Worm (Caenorhabditis elegans): ENCODE results near the gene T07C12.10.
A peak's percentile ranks its signal among the peaks of the same experiment; 100 is the strongest.

Gene T07C12.10

DNA sequence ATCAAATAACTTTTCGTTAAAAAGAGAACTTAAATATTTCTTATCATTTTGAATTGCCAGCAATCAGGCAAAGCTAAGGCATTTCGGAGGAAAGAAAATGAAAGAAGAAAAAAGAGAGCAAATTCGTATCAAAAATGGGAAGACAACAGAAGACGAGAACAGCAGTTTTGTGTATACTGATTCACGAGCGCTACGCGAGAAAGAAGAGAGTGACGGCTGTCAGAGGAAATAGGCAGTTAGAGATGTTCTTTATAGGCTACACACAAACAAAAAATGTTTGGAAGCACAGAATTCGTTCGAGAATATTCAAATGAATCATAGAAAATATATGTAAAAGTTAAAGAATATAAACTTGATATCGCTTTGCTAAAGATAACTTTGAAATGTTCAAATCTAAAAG, 24.5 kb upstream of the T07C12.10 start:
- TF ChIP-seq tbx-2 (tag; optimal IDR thresholded peaks at IDR 0.05) (no peak), nhr-11 (tag; optimal IDR thresholded peaks at IDR 0.05) (peak; percentile 57), nhr-19 (GFP tag; conservative IDR thresholded peaks at IDR 0.05) (no peak), elt-2 (tag; optimal IDR thresholded peaks at IDR 0.05) (peak; percentile 32), lin-14 (GFP tag; optimal IDR thresholded peaks at IDR 0.05) (peak; percentile 39), ets-5 (GFP tag; IDR thresholded peaks at IDR 0.05) (no peak), nhr-85 (tag) (no peak), lsy-2 (tag; optimal IDR thresholded peaks at IDR 0.05) (peak in 1 of 2 experiments; percentile 7), unc-98 (GFP tag; IDR thresholded peaks at IDR 0.05) (no peak), mep-1 (tag; optimal IDR thresholded peaks at IDR 0.05) (peak; percentile 33), snu-23 (GFP tag; optimal IDR thresholded peaks at IDR 0.05) (peak; percentile 17), nhr-90 (tag; optimal IDR thresholded peaks at IDR 0.05; ENCODE audit: poor library complexity) (no peak), nhr-84 (tag; optimal IDR thresholded peaks at IDR 0.05) (no peak)

DNA sequence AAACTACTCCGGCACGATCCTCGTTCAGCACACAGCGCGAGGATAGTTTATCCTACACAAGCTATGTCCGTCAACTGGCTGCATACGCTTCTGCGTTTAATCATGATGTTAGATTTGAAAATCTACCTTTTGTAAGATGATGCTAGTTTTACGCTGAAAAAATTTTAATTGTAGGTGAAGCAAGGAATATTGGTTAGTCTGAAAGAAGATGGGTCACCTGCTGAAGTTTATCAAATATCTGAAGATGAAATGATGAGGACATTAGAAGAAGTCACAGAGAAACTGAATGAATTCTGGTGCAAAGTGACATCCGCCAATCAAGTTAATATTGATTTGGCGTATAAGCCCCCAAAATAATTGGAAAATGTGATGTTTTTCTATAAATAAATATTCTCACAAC, 23.3 kb upstream of the T07C12.10 start:
- TF ChIP-seq ceh-82 (tag; optimal IDR thresholded peaks at IDR 0.05), result no peak
- TF ChIP-seq unc-86 (tag; optimal IDR thresholded peaks at IDR 0.05), result no peak
- no peak for TF ChIP-seq efl-1 (optimal IDR thresholded peaks at IDR 0.05)
- peak in 1 of 2 experiments; percentile 61 for TF ChIP-seq efl-1 (GFP tag; optimal IDR thresholded peaks at IDR 0.05 in 1 of 2)

DNA sequence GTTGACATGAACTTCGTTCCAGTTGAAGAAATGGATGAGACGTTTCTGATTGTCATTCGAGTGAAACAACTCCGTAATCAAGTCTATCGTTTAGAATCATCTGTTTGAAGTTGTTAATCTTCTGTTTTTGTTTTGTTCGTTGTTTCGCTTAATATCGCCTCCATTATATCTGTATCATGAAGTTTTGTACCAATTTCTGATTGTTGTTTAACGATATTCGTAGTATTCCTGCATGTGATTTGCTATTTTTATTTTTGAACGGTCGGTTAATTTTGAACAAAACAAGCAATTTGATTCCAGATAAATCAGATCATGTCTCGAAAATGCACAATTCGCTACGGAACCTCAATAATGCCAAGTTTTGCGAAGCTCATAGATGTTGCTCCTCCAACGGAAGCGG, 22.3 kb upstream of the T07C12.10 start, which contains the start of gene C27H6.9:
Gene C27H6.9 (plus strand): TSS at position 301 of the 400 bp plus-strand sequence.
- TF ChIP-seq fkh-4 (tag; optimal IDR thresholded peaks at IDR 0.05; ENCODE audit: borderline replicate concordance) (no peak), ceh-63 (GFP tag; optimal IDR thresholded peaks at IDR 0.05) (no peak), unc-130 (tag; optimal IDR thresholded peaks at IDR 0.05) (no peak)

DNA sequence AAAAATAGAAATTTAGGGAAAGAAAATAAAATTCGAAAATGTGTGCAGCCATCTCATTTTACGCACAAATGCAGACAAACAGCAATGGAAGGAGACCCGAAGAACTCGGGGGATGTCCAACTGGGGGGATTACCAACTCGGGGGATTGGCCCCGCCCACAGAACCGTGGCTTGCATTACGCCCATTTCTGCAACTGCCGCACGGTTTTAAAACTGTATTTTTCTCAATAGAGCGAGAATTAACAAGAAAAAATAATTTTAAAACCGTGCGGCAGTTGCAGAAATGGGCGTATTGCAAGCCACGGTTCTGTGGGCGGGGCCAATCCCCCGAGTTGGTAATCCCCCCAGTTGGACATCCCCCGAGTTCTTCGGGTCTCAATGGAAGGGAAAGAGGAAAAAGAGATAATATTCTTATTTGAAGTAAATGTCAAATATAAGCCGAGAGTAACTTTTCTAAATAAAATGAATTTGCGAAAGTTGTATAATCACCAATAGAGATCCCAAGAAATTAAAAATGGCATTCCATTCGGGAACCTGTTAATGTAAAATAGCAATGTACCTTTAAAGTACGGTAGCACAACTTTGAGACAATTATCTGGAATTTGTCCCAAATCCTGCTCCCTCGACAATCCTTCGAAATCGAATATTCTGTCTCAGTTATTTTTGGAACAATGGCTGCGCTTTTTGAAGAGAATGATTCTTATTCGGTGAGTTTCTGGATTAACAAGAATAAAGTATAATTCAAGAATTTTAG, 20.6 kb upstream of the T07C12.10 start, which contains the start of the genes ruvb-1 and tofu-1:
Gene ruvb-1 (minus strand): TSS at position 72 of the 753 bp plus-strand sequence.
Gene tofu-1 (plus strand): TSS at position 417 of the 753 bp plus-strand sequence.
- peak; percentile 52 for TF ChIP-seq mab-9 (GFP tag; IDR thresholded peaks at IDR 0.05)
- peak; percentile 59 for TF ChIP-seq mep-1 (tag; optimal IDR thresholded peaks at IDR 0.05)
- TF ChIP-seq nhr-47 (tag; optimal IDR thresholded peaks at IDR 0.05), result peak; percentile 84
- TF ChIP-seq dpl-1 (GFP tag; optimal IDR thresholded peaks at IDR 0.05), result peak; percentile 5 to 65 (median 49)
- TF ChIP-seq xbp-1 (tag; optimal IDR thresholded peaks at IDR 0.05), result peak; percentile 75
- peak; percentile 30 to 60 for TF ChIP-seq efl-1 (optimal IDR thresholded peaks at IDR 0.05)
- peak; percentile 49 to 96 for TF ChIP-seq efl-1 (GFP tag; optimal IDR thresholded peaks at IDR 0.05 in 1 of 2)
- TF ChIP-seq grh-1 (GFP tag; IDR thresholded peaks at IDR 0.05), result peak; percentile 78
- TF ChIP-seq blmp-1 (tag; optimal IDR thresholded peaks at IDR 0.05), result peak; percentile 14
- TF ChIP-seq C16A3.4 (tag; optimal IDR thresholded peaks at IDR 0.05), result peak; percentile 45
- peak; percentile 24 for TF ChIP-seq dsc-1 (tag; optimal IDR thresholded peaks at IDR 0.05)
- TF ChIP-seq ceh-8 (GFP tag; optimal IDR thresholded peaks at IDR 0.05), result peak; percentile 13
- TF ChIP-seq tbx-2 (tag; optimal IDR thresholded peaks at IDR 0.05), result peak; percentile 72
- TF ChIP-seq lin-13 (GFP tag; optimal IDR thresholded peaks at IDR 0.05), result peak; percentile 16
- TF ChIP-seq ceh-88 (GFP tag; IDR thresholded peaks at IDR 0.05), result peak; percentile 55
- peak; percentile 3 for TF ChIP-seq skn-1 (tag; optimal IDR thresholded peaks at IDR 0.05)
- peak; percentile 79 for TF ChIP-seq nhr-85 (tag)
- TF ChIP-seq F16B12.6 (tag; optimal IDR thresholded peaks at IDR 0.05), result peak; percentile 84
- TF ChIP-seq elt-2 (tag; optimal IDR thresholded peaks at IDR 0.05), result peak; percentile 32
- peak; percentile 63 for TF ChIP-seq lin-14 (GFP tag; optimal IDR thresholded peaks at IDR 0.05)
- TF ChIP-seq snu-23 (GFP tag; optimal IDR thresholded peaks at IDR 0.05), result peak; percentile 82
- TF ChIP-seq nhr-71 (tag; optimal IDR thresholded peaks at IDR 0.05), result peak; percentile 81
- TF ChIP-seq lin-35 (GFP tag; optimal IDR thresholded peaks at IDR 0.05), result peak; percentile 40 to 70
- TF ChIP-seq isw-1 (GFP tag; IDR thresholded peaks at IDR 0.05), result peak; percentile 48
- TF ChIP-seq nhr-90 (tag; optimal IDR thresholded peaks at IDR 0.05; ENCODE audit: poor library complexity), result peak; percentile 87
- peak; percentile 14 for TF ChIP-seq pax-3 (tag; optimal IDR thresholded peaks at IDR 0.05)
- TF ChIP-seq ztf-11 (tag; optimal IDR thresholded peaks at IDR 0.05), result peak in 1 of 2 experiments; percentile 64
- TF ChIP-seq rnt-1 (tag; optimal IDR thresholded peaks at IDR 0.05), result peak; percentile 43
- peak; percentile 64 for TF ChIP-seq lir-3 (tag; optimal IDR thresholded peaks at IDR 0.05; ENCODE audit: poor library complexity)
- peak; percentile 64 for TF ChIP-seq unc-86 (tag; optimal IDR thresholded peaks at IDR 0.05)
- TF ChIP-seq nhr-19 (GFP tag; conservative IDR thresholded peaks at IDR 0.05), result peak; percentile 81
- TF ChIP-seq ceh-82 (tag; optimal IDR thresholded peaks at IDR 0.05), result peak in 2 of 3 experiments; percentile 39 to 42
- TF ChIP-seq lsy-2 (tag; optimal IDR thresholded peaks at IDR 0.05), result peak; percentile 46 to 60
- peak; percentile 79 for TF ChIP-seq nhr-20 (tag; optimal IDR thresholded peaks at IDR 0.05)
- TF ChIP-seq swsn-7 (tag; optimal IDR thresholded peaks at IDR 0.05), result peak; percentile 78
- peak; percentile 24 for TF ChIP-seq nhr-77 (tag; optimal IDR thresholded peaks at IDR 0.05)
